Worm (Caenorhabditis elegans): ENCODE data around the gene Y97E10AR.4.

ce11 chrV:7970519-7970918, 39.5 kb downstream of the Y97E10AR.4 start:
- TF ChIP-seq cebp-2 (GFP tag; IDR thresholded peaks at IDR 0.05) (no peak), pbrm-1 (GFP tag; IDR thresholded peaks at IDR 0.05) (no peak)
